Worm (Caenorhabditis elegans): ENCODE measurements around the gene mps-4.

- TF ChIP-seq ceh-24 (tag; optimal IDR thresholded peaks at IDR 0.05) (no peak), nhr-11 (tag; optimal IDR thresholded peaks at IDR 0.05) (no peak), rnt-1 (tag; optimal IDR thresholded peaks at IDR 0.05) (no peak), ama-1 (optimal IDR thresholded peaks at IDR 0.05) (no peak), fax-1 (tag; optimal IDR thresholded peaks at IDR 0.05) (no peak), ahr-1 (tag; optimal IDR thresholded peaks at IDR 0.05) (no peak)
Observed at ce11 chrIII:8293260-8293659, 21.7 kb upstream of the mps-4 start.
